Fruit fly (Drosophila melanogaster) whole organism, embryonic: ENCODE data around the gene CG16710.

Experiments
- Awh ChIP-seq: fragments of 200-800 bp; sonication (Bioruptor generic); IDR thresholded peaks from 2 replicates; pipeline ENCODE4, ENCODE4 v1.3.6; 2022; ENCODE audit warnings: missing biosample characterization, missing genetic modification characterization
- CkIIα-i1 ChIP-seq: fragments of 200-800 bp; sonication (Bioruptor generic); IDR thresholded peaks from 2 replicates; pipeline ENCODE4 v1.3.6; 2022; ENCODE audit warnings: missing biosample characterization, missing genetic modification characterization
- Lpt ChIP-seq: fragments of >200 bp; optimal IDR thresholded peaks from 2 replicates; lab custom pipeline; 2018; ENCODE audit warnings: missing biosample characterization, missing genetic modification characterization
- Nf-YC ChIP-seq: fragments of 200-800 bp; optimal IDR thresholded peaks from 3 replicates; lab custom pipeline; 2019; ENCODE audit warnings: missing biosample characterization, mild to moderate bottlenecking, missing genetic modification characterization, moderate library complexity
- chif ChIP-seq, 2 experiments: fragments of 200-800 bp; sonication (Bioruptor generic); optimal IDR thresholded peaks; 3 replicates each; lab custom pipeline; 2016; ENCODE audit warnings: missing biosample characterization in 2 of 2, missing genetic modification characterization in 2 of 2
- kah ChIP-seq: fragments of 200-800 bp; sonication (Bioruptor generic); optimal IDR thresholded peaks from 2 replicates; lab custom pipeline; 2018; ENCODE audit warnings: missing biosample characterization, mild to moderate bottlenecking, missing genetic modification characterization
- mld ChIP-seq: fragments of 200-800 bp; sonication (Bioruptor generic); IDR thresholded peaks from 3 replicates; pipeline ENCODE4 v1.3.6; 2022; ENCODE audit warnings: missing biosample characterization, missing genetic modification characterization; ENCODE audit not compliant: partially characterized antibody

dm6 chr3R:23666672-23667211 lies 15.6 kb upstream of the CG16710 start:
- TF ChIP-seq mld (no peak), Lpt (no peak), CkIIα-i1 (GFP tag; lab: Robert Waterston, UW) (no peak), kah (GFP tag; lab: Kevin White, UChicago) (no peak), chif (GFP tag; optimal IDR thresholded peaks at IDR 0.05; lab: Kevin White, UChicago) (no peak), Awh (GFP tag; lab: Robert Waterston, UW) (no peak), Nf-YC (tag; lab: Kevin White, UChicago) (no peak)
